Fruit fly (Drosophila melanogaster) whole organism, pupa: ENCODE data around the gene CG42876.

Experiments
- CG12605 ChIP-seq: fragments of 200-800 bp; sonication (Bioruptor generic); IDR thresholded peaks from 2 replicates; pipeline ENCODE4 v1.3.6; 2022; ENCODE audit warnings: missing biosample characterization, missing genetic modification characterization
- CG13204 ChIP-seq: fragments of 200-800 bp; sonication (Bioruptor generic); optimal IDR thresholded peaks from 2 replicates; lab custom pipeline; 2018; ENCODE audit warnings: missing biosample characterization, mild to moderate bottlenecking, missing genetic modification characterization, moderate library complexity
- CG14655 ChIP-seq: fragments of 200-800 bp; sonication (Bioruptor generic); optimal IDR thresholded peaks from 3 replicates; lab custom pipeline; 2017; ENCODE audit warnings: mild to moderate bottlenecking, missing biosample characterization, missing genetic modification reagents, missing genetic modification characterization
- CG17806 ChIP-seq: fragments of 200-800 bp; sonication (Bioruptor generic); optimal IDR thresholded peaks from 2 replicates; lab custom pipeline; 2018; ENCODE audit warnings: missing biosample characterization, mild to moderate bottlenecking, missing genetic modification characterization, moderate library complexity
- CG32121 ChIP-seq: fragments of 200-800 bp; sonication (Bioruptor generic); IDR thresholded peaks from 2 replicates; pipeline ENCODE4 v1.3.6; 2022; ENCODE audit warnings: missing biosample characterization, missing genetic modification characterization
- CG4496 ChIP-seq: fragments of 200-800 bp; sonication (Bioruptor generic); IDR thresholded peaks from 3 replicates; pipeline ENCODE4 v1.3.6; 2022; ENCODE audit warnings: missing biosample characterization, missing genetic modification characterization
- CG8301 ChIP-seq: fragments of 200-800 bp; sonication (Bioruptor generic); optimal IDR thresholded peaks from 2 replicates; lab custom pipeline; 2018; ENCODE audit warnings: missing biosample characterization, mild to moderate bottlenecking, missing genetic modification characterization
- CG9948 ChIP-seq: fragments of 200-800 bp; sonication (Bioruptor generic); optimal IDR thresholded peaks from 2 replicates; lab custom pipeline; 2018; ENCODE audit warnings: missing biosample characterization, mild to moderate bottlenecking, missing genetic modification characterization, moderate library complexity
- D1 ChIP-seq: fragments of 200-800 bp; sonication (Bioruptor generic); optimal IDR thresholded peaks from 2 replicates; lab custom pipeline; 2018; ENCODE audit warnings: missing biosample characterization, mild to moderate bottlenecking, missing genetic modification characterization, moderate library complexity
- EcR ChIP-seq: fragments of 200-800 bp; sonication (Bioruptor generic); optimal IDR thresholded peaks from 3 replicates; lab custom pipeline; 2019; ENCODE audit warnings: missing biosample characterization, missing genetic modification characterization, mild to moderate bottlenecking, moderate library complexity, missing genetic modification reagents
- Snoo ChIP-seq: fragments of 200-800 bp; sonication (Bioruptor generic); optimal IDR thresholded peaks from 3 replicates; lab custom pipeline; 2017; ENCODE audit warnings: missing biosample characterization, mild to moderate bottlenecking, missing genetic modification characterization, inconsistent platforms
- gl ChIP-seq: fragments of 200-800 bp; sonication (Bioruptor generic); optimal IDR thresholded peaks from 2 replicates; lab custom pipeline; 2018; ENCODE audit warnings: missing biosample characterization, mild to moderate bottlenecking, missing genetic modification characterization
- rn ChIP-seq: fragments of 200-800 bp; sonication (Bioruptor generic); IDR thresholded peaks from 2 replicates; pipeline ENCODE4 v1.3.6; 2022; ENCODE audit warnings: missing biosample characterization, missing genetic modification characterization

- no peak for TF ChIP-seq CG13204
- no peak for TF ChIP-seq EcR (GFP tag; lab: Kevin White, UChicago)
- TF ChIP-seq CG12605 (GFP tag; lab: Robert Waterston, UW): no peak
- no peak for TF ChIP-seq CG14655 (GFP tag; lab: Kevin White, UChicago)
- no peak for TF ChIP-seq CG8301 (tag; lab: Kevin White, UChicago)
- TF ChIP-seq D1: no peak
- TF ChIP-seq CG17806 (tag; lab: Kevin White, UChicago): no peak
- TF ChIP-seq CG4496 (GFP tag; lab: Robert Waterston, UW): no peak
- TF ChIP-seq rn (GFP tag; lab: Robert Waterston, UW): no peak
- no peak for TF ChIP-seq Snoo (tag; lab: Kevin White, UChicago)
- no peak for TF ChIP-seq CG32121
- TF ChIP-seq CG9948 (tag; lab: Kevin White, UChicago): no peak
- no peak for TF ChIP-seq gl (tag; lab: Kevin White, UChicago)
Observed at dm6 chr2L:15783785-15784184, 28.2 kb downstream of the CG42876 start, which contains the start of gene t-Grip91.
